Fruit fly (Drosophila melanogaster): ENCODE measurements around the gene Fkbp39.

The Fkbp39 gene

dm6 chr3R:15356645-15357431, 23.9 kb upstream of the Fkbp39 start, which contains the start of the genes Atg4b and Hibch (continued):
- TF ChIP-seq knrl (GFP tag; IDR thresholded peaks at IDR 0.05; ENCODE audit: partially characterized antibody) (0 out of 3 replicates have a peak, but pooled peaks have one; percentile 20), gt (GFP tag; IDR thresholded peaks at IDR 0.05) (peak; percentile 59; the same call in 1 of the 2 replicates), sim (GFP tag; IDR thresholded peaks at IDR 0.05) (no peak), onecut (GFP tag; IDR thresholded peaks at IDR 0.05) (peak; percentile 49), nau (GFP tag; optimal IDR thresholded peaks at IDR 0.05) (no peak), CG18011 (GFP tag; optimal IDR thresholded peaks at IDR 0.05) (peak; percentile 58), PHDP (tag; optimal IDR thresholded peaks at IDR 0.05) (peak; percentile 82), CG9932 (GFP tag; IDR thresholded peaks at IDR 0.05) (peak; percentile 94), slp2 (GFP tag; optimal IDR thresholded peaks at IDR 0.05) (no peak), Dbx (GFP tag; IDR thresholded peaks at IDR 0.05) (peak; percentile 81), Max (GFP tag; optimal IDR thresholded peaks at IDR 0.05) (peak; percentile 89), CG12299 (tag; optimal IDR thresholded peaks at IDR 0.05) (peak; percentile 79), chinmo (GFP tag; IDR thresholded peaks at IDR 0.05; ENCODE audit: partially characterized antibody) (no peak), hth (optimal IDR thresholded peaks at IDR 0.05) (no peak), croc (GFP tag; conservative IDR thresholded peaks at IDR 0.05) (peak; percentile 69; the same call in 2 of the 3 replicates), CG6175 (GFP tag; IDR thresholded peaks at IDR 0.05) (peak; percentile 60; the same call in 2 of the 3 replicates), stc (GFP tag; IDR thresholded peaks at IDR 0.05) (peak; percentile 74), CG18599 (GFP tag; optimal IDR thresholded peaks at IDR 0.05) (peak; percentile 91), bab2 (GFP tag; optimal IDR thresholded peaks at IDR 0.05) (no peak), CG31365 (tag; optimal IDR thresholded peaks at IDR 0.05) (no peak), repo (GFP tag; optimal IDR thresholded peaks at IDR 0.05) (no peak), CG6689 (GFP tag; IDR thresholded peaks at IDR 0.05) (peak; percentile 94), CG6683 (GFP tag; optimal IDR thresholded peaks at IDR 0.05) (peak; percentile 68), CG11093 (GFP tag; IDR thresholded peaks at IDR 0.05) (peak; percentile 73; the same call in 2 of the 3 replicates), Rfx (GFP tag; IDR thresholded peaks at IDR 0.05) (peak; percentile 89), CG4820 (GFP tag; optimal IDR thresholded peaks at IDR 0.05) (peak; percentile 76), Hr78 (GFP tag; optimal IDR thresholded peaks at IDR 0.05) (no peak), CG7372 (GFP tag; IDR thresholded peaks at IDR 0.05) (peak; percentile 84), CG9215 (GFP tag; IDR thresholded peaks at IDR 0.05) (peak; percentile 86), CG13287 (GFP tag; IDR thresholded peaks at IDR 0.05; ENCODE audit: partially characterized antibody) (peak; percentile 14; the same call in 1 of the 2 replicates), gsb (GFP tag; IDR thresholded peaks at IDR 0.05) (no peak; the same call in 1 of the 2 replicates), CG9727 (GFP tag; optimal IDR thresholded peaks at IDR 0.05) (peak; percentile 82), MESR4 (GFP tag; optimal IDR thresholded peaks at IDR 0.05) (peak; percentile 79), CG1647 (GFP tag; optimal IDR thresholded peaks at IDR 0.05) (peak; percentile 8), CG4854 (GFP tag; optimal IDR thresholded peaks at IDR 0.05) (peak; percentile 16), CG7556 (GFP tag; optimal IDR thresholded peaks at IDR 0.05) (peak; percentile 87), CG34422 (GFP tag; IDR thresholded peaks at IDR 0.05) (peak; percentile 91), luna (GFP tag; optimal IDR thresholded peaks at IDR 0.05) (no peak), CG16813 (GFP tag; IDR thresholded peaks at IDR 0.05; ENCODE audit: partially characterized antibody) (no peak), CG18619 (GFP tag; optimal IDR thresholded peaks at IDR 0.05) (peak; percentile 87), ham (GFP tag; IDR thresholded peaks at IDR 0.05) (no peak), lov (optimal IDR thresholded peaks at IDR 0.05) (no peak), lov (GFP tag; IDR thresholded peaks at IDR 0.05) (no peak), danr (GFP tag; IDR thresholded peaks at IDR 0.05) (peak; percentile 74), dm (GFP tag; optimal IDR thresholded peaks at IDR 0.05) (no peak), CG2129 (GFP tag; IDR thresholded peaks at IDR 0.05; ENCODE audit: partially characterized antibody) (no peak), insv (GFP tag; optimal IDR thresholded peaks at IDR 0.05) (peak in 1 of 2 experiments; percentile 70), CG4360 (GFP tag; IDR thresholded peaks at IDR 0.05) (no peak), Dfd (GFP tag; optimal IDR thresholded peaks at IDR 0.05) (no peak)

Data from whole organism, embryonic.